Fruit fly (Drosophila melanogaster) whole organism, embryonic: ENCODE measurements around the gene opa.
A peak's percentile ranks its signal among the peaks of the same experiment; 100 is the strongest.

ENCODE experiments used
- Atf6 ChIP-seq: fragments of 200-800 bp; sonication (Bioruptor generic); IDR thresholded peaks from 2 replicates; pipeline ENCODE4 v1.3.6; 2022; ENCODE audit warnings: missing biosample characterization, missing genetic modification characterization
- C15 ChIP-seq: fragments of 200-800 bp; sonication (Bioruptor generic); IDR thresholded peaks from 3 replicates; pipeline ENCODE4 v1.3.6; 2022; ENCODE audit warnings: missing biosample characterization, missing genetic modification characterization
- CG10274 ChIP-seq: fragments of 200-800 bp; sonication (Bioruptor generic); optimal IDR thresholded peaks from 3 replicates; lab custom pipeline; 2017; ENCODE audit warnings: missing biosample characterization, mild to moderate bottlenecking, missing genetic modification characterization
- CG10431 ChIP-seq: fragments of 200-800 bp; sonication (Bioruptor generic); optimal IDR thresholded peaks from 3 replicates; lab custom pipeline; 2018; ENCODE audit warnings: missing biosample characterization, mild to moderate bottlenecking, missing genetic modification characterization
- CG10979 ChIP-seq: fragments of 200-800 bp; sonication (Bioruptor generic); optimal IDR thresholded peaks from 2 replicates; lab custom pipeline; 2018; ENCODE audit warnings: missing biosample characterization, mild to moderate bottlenecking, missing genetic modification characterization, moderate library complexity
- CG11398 ChIP-seq: fragments of 200-800 bp; sonication (Bioruptor generic); optimal IDR thresholded peaks from 2 replicates; lab custom pipeline; 2016; ENCODE audit warnings: missing biosample characterization, missing genetic modification characterization
- CG12391 ChIP-seq: fragments of 200-800 bp; sonication (Bioruptor generic); optimal IDR thresholded peaks from 3 replicates; lab custom pipeline; 2018; ENCODE audit warnings: missing biosample characterization, mild to moderate bottlenecking, missing genetic modification characterization, moderate library complexity
- CG13424 ChIP-seq: fragments of 200-800 bp; sonication (Bioruptor generic); optimal IDR thresholded peaks from 2 replicates; lab custom pipeline; 2019; ENCODE audit warnings: missing biosample characterization, mild to moderate bottlenecking, missing genetic modification characterization, moderate library complexity
- CG13775 ChIP-seq: fragments of 200-800 bp; sonication (Bioruptor generic); optimal IDR thresholded peaks from 3 replicates; lab custom pipeline; 2017; ENCODE audit warnings: missing biosample characterization, mild to moderate bottlenecking, missing genetic modification characterization
- CG14441 ChIP-seq: fragments of 200-800 bp; sonication (Bioruptor generic); IDR thresholded peaks from 2 replicates; pipeline ENCODE4 v1.3.6; 2022; ENCODE audit warnings: missing biosample characterization, missing genetic modification characterization
- CG17385 ChIP-seq: fragments of 200-800 bp; sonication (Bioruptor generic); optimal IDR thresholded peaks from 3 replicates; lab custom pipeline; 2018; ENCODE audit warnings: missing biosample characterization, mild to moderate bottlenecking, missing genetic modification characterization
- CG2678 ChIP-seq: fragments of 200-800 bp; sonication (Bioruptor generic); optimal IDR thresholded peaks from 3 replicates; lab custom pipeline; 2019; ENCODE audit warnings: missing biosample characterization, mild to moderate bottlenecking, missing genetic modification characterization, moderate library complexity
- CG2712 ChIP-seq: fragments of 200-800 bp; optimal IDR thresholded peaks from 3 replicates; lab custom pipeline; 2019; ENCODE audit warnings: missing biosample characterization, mild to moderate bottlenecking, missing genetic modification characterization, moderate library complexity
- CG30403 ChIP-seq: fragments of 200-800 bp; sonication (Bioruptor generic); optimal IDR thresholded peaks from 3 replicates; lab custom pipeline; 2016; ENCODE audit warnings: missing biosample characterization, missing genetic modification characterization
- CG32772 ChIP-seq: fragments of 200-800 bp; sonication (Bioruptor generic); IDR thresholded peaks from 2 replicates; pipeline ENCODE4 v1.3.6; 2022; ENCODE audit warnings: missing biosample characterization, missing genetic modification characterization
- CG3407 ChIP-seq: fragments of 200-800 bp; sonication (Bioruptor generic); optimal IDR thresholded peaks from 2 replicates; lab custom pipeline; 2018; ENCODE audit warnings: missing biosample characterization, mild to moderate bottlenecking, missing genetic modification characterization
- CG6272 ChIP-seq: fragments of 200-800 bp; sonication (Bioruptor generic); IDR thresholded peaks from 2 replicates; pipeline ENCODE4 v1.3.6; 2022; ENCODE audit warnings: missing biosample characterization, missing genetic modification characterization
- CG6689 ChIP-seq: fragments of 200-800 bp; sonication (Bioruptor generic); IDR thresholded peaks from 2 replicates; pipeline ENCODE4 v1.3.6; 2022; ENCODE audit warnings: missing biosample characterization, missing genetic modification characterization
- CG7745 ChIP-seq: fragments of 200-800 bp; sonication (Bioruptor generic); optimal IDR thresholded peaks from 2 replicates; lab custom pipeline; 2018; ENCODE audit warnings: missing biosample characterization, mild to moderate bottlenecking, missing genetic modification characterization, moderate library complexity
- CG8290 ChIP-seq, 3 experiments: fragments of 200-800 bp; sonication (Bioruptor generic); optimal IDR thresholded peaks; 2 replicates each; lab custom pipeline; 2016 to 2019; ENCODE audit warnings: missing biosample characterization in 3 of 3, missing genetic modification characterization in 3 of 3, mild to moderate bottlenecking in 2 of 3, moderate library complexity in 1 of 3
- CG8359 ChIP-seq: fragments of 200-800 bp; sonication (Bioruptor generic); optimal IDR thresholded peaks from 2 replicates; lab custom pipeline; 2017; ENCODE audit warnings: missing biosample characterization, mild to moderate bottlenecking, missing genetic modification characterization, borderline replicate concordance
- CG8478 ChIP-seq: fragments of >200 bp; optimal IDR thresholded peaks from 2 replicates; lab custom pipeline; 2018
- CG9727 ChIP-seq: fragments of 200-800 bp; sonication (Bioruptor generic); optimal IDR thresholded peaks from 3 replicates; lab custom pipeline; 2017; ENCODE audit warnings: missing biosample characterization, mild to moderate bottlenecking, missing genetic modification characterization
- CHES-1-like ChIP-seq: fragments of 200-800 bp; sonication (Bioruptor generic); optimal IDR thresholded peaks from 2 replicates; lab custom pipeline; 2016; ENCODE audit warnings: missing biosample characterization, missing genetic modification characterization
- D19A ChIP-seq: fragments of 200-800 bp; optimal IDR thresholded peaks from 3 replicates; lab custom pipeline; 2019; ENCODE audit warnings: missing biosample characterization, mild to moderate bottlenecking, missing genetic modification characterization, moderate library complexity
- Dek ChIP-seq: fragments of 200-800 bp; sonication (Bioruptor generic); optimal IDR thresholded peaks from 3 replicates; lab custom pipeline; 2019; ENCODE audit warnings: missing biosample characterization, mild to moderate bottlenecking, missing genetic modification characterization, moderate library complexity
- Hr3 ChIP-seq: fragments of 200-800 bp; sonication (Bioruptor generic); optimal IDR thresholded peaks from 3 replicates; lab custom pipeline; 2016; ENCODE audit warnings: missing biosample characterization, missing genetic modification characterization
- Ravus ChIP-seq: fragments of 200-800 bp; sonication (Bioruptor generic); IDR thresholded peaks from 2 replicates; pipeline ENCODE4 v1.3.6; 2022; ENCODE audit warnings: missing biosample characterization, missing genetic modification characterization
- Spps ChIP-seq: fragments of 200-800 bp; sonication (Bioruptor generic); optimal IDR thresholded peaks from 2 replicates; lab custom pipeline; 2018; ENCODE audit warnings: missing biosample characterization, mild to moderate bottlenecking, missing genetic modification characterization
- Stat92E ChIP-seq, 3 experiments: fragments of >200 bp in 2 of 3; fragments of 200-800 bp in 1 of 3; sonication (Bioruptor generic) in 1 of 3; optimal IDR thresholded peaks; 2 replicates each; lab custom pipeline; 2017 to 2019; ENCODE audit warnings: missing biosample characterization in 3 of 3, missing genetic modification characterization in 3 of 3, mild to moderate bottlenecking in 1 of 3, moderate library complexity in 1 of 3
- ara ChIP-seq: fragments of 200-800 bp; sonication (Bioruptor generic); IDR thresholded peaks from 2 replicates; pipeline ENCODE4 v1.3.6; 2022; ENCODE audit warnings: missing biosample characterization, missing genetic modification characterization
- bab2 ChIP-seq: fragments of 200-800 bp; sonication (Bioruptor generic); optimal IDR thresholded peaks from 2 replicates; lab custom pipeline; 2016; ENCODE audit warnings: missing biosample characterization, missing genetic modification characterization
- bcd ChIP-seq: fragments of 200-800 bp; sonication (Bioruptor generic); optimal IDR thresholded peaks from 2 replicates; lab custom pipeline; 2017; ENCODE audit warnings: missing biosample characterization, mild to moderate bottlenecking, missing genetic modification characterization
- bigmax ChIP-seq: fragments of 200-800 bp; sonication (Bioruptor generic); optimal IDR thresholded peaks from 2 replicates; lab custom pipeline; 2018; ENCODE audit warnings: missing biosample characterization, mild to moderate bottlenecking, missing genetic modification characterization
- ci ChIP-seq: fragments of 200-800 bp; sonication (Bioruptor generic); IDR thresholded peaks from 3 replicates; pipeline ENCODE4 v1.3.6; 2022; ENCODE audit warnings: missing biosample characterization, missing genetic modification characterization
- ewg ChIP-seq: fragments of 200-800 bp; sonication (Bioruptor generic); optimal IDR thresholded peaks from 3 replicates; lab custom pipeline; 2017; ENCODE audit warnings: mild to moderate bottlenecking, missing biosample characterization, missing genetic modification reagents, missing genetic modification characterization
- jumu ChIP-seq: fragments of 200-800 bp; sonication (Bioruptor generic); optimal IDR thresholded peaks from 3 replicates; lab custom pipeline; 2016; ENCODE audit warnings: missing biosample characterization, missing genetic modification characterization
- ken ChIP-seq: fragments of 200-800 bp; sonication (Bioruptor generic); IDR thresholded peaks from 3 replicates; pipeline ENCODE4 v1.3.6; 2022; ENCODE audit warnings: missing biosample characterization, missing genetic modification characterization
- kni ChIP-seq: fragments of 200-800 bp; sonication (Bioruptor generic); optimal IDR thresholded peaks from 3 replicates; lab custom pipeline; 2017; ENCODE audit warnings: mild to moderate bottlenecking, missing biosample characterization, missing genetic modification reagents, missing genetic modification characterization
- lola ChIP-seq, 3 experiments: fragments of >200 bp in 2 of 3; fragments of 200-800 bp in 1 of 3; sonication (Bioruptor generic) in 1 of 3; optimal IDR thresholded peaks; 2 replicates each; lab custom pipeline; 2017 to 2019; ENCODE audit warnings: missing biosample characterization in 3 of 3, missing genetic modification characterization in 3 of 3, mild to moderate bottlenecking in 1 of 3, moderate library complexity in 1 of 3
- lov ChIP-seq, 2 experiments: fragments of 200-800 bp in 1 of 2; fragments of >200 bp in 1 of 2; sonication (Bioruptor generic) in 1 of 2; IDR thresholded peaks in 1 of 2; optimal IDR thresholded peaks in 1 of 2; 2 replicates in 1 of 2; 3 replicates in 1 of 2; pipeline versions ENCODE4 v1.3.6 to Lab custom; 2017 to 2022; ENCODE audit warnings: missing biosample characterization in 1 of 2, missing genetic modification characterization in 1 of 2
- nmo ChIP-seq: fragments of 200-800 bp; sonication (Bioruptor generic); optimal IDR thresholded peaks from 2 replicates; lab custom pipeline; 2018; ENCODE audit warnings: missing biosample characterization, mild to moderate bottlenecking, missing genetic modification characterization, moderate library complexity
- oc ChIP-seq: fragments of 200-800 bp; sonication (Bioruptor generic); optimal IDR thresholded peaks from 2 replicates; lab custom pipeline; 2018; ENCODE audit warnings: missing biosample characterization, mild to moderate bottlenecking, missing genetic modification characterization, moderate library complexity
- odd ChIP-seq: fragments of 200-800 bp; sonication (Bioruptor generic); optimal IDR thresholded peaks from 2 replicates; lab custom pipeline; 2017; ENCODE audit warnings: missing biosample characterization, mild to moderate bottlenecking, missing genetic modification characterization
- sens ChIP-seq: fragments of 200-800 bp; sonication (Bioruptor generic); peaks from one replicate; lab custom pipeline; 2016; ENCODE audit warnings: missing biosample characterization, missing genetic modification characterization
- seq ChIP-seq: fragments of 200-800 bp; sonication (Bioruptor generic); IDR thresholded peaks from 2 replicates; pipeline ENCODE4 v1.3.6; 2022; ENCODE audit warnings: missing biosample characterization, missing genetic modification characterization
- so ChIP-seq: fragments of 200-800 bp; sonication (Bioruptor generic); IDR thresholded peaks from 3 replicates; pipeline ENCODE4 v1.3.6; 2022; ENCODE audit warnings: missing biosample characterization, missing genetic modification characterization
- sr ChIP-seq: fragments of 200-800 bp; sonication (Bioruptor generic); IDR thresholded peaks from 3 replicates; pipeline ENCODE4 v1.3.6; 2022; ENCODE audit warnings: missing biosample characterization, missing genetic modification characterization
- tin ChIP-seq: fragments of 200-800 bp; sonication (Bioruptor generic); optimal IDR thresholded peaks from 3 replicates; lab custom pipeline; 2016; ENCODE audit warnings: missing biosample characterization, missing genetic modification characterization

The opa gene

DNA sequence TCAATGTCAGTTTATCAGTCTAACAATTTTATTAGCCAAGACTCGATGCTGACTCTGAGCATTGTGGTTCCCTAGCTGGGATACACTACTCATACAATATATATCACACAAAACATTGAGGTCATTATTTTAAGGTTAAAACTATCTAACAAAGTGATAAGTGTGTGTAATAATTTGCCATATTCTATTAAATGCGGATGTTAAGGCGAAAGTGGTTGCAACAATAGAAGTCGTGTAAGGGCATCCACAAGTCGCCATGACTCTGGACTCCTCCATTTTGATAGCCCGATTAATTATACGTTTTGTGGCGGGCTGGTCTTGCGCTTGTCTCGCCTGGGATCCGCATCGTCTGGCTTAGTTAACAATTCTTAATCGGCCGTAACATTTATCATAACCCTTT, 5.8 kb upstream of the opa start (continued):
- no peak for TF ChIP-seq CG8290 (GFP tag; optimal IDR thresholded peaks at IDR 0.05; lab: Kevin White, UChicago)
- no peak for TF ChIP-seq CG8290 (tag; optimal IDR thresholded peaks at IDR 0.05; lab: Kevin White, UChicago)
- no peak for TF ChIP-seq CG11398
- TF ChIP-seq CG8359 (GFP tag; lab: Kevin White, UChicago): peak; percentile 8
- TF ChIP-seq Hr3 (GFP tag; lab: Kevin White, UChicago): peak; percentile 15
- 0 out of 2 replicates have a peak, but pooled peaks have one; percentile 22 for TF ChIP-seq Atf6 (GFP tag; lab: Robert Waterston, UW)
- TF ChIP-seq seq (GFP tag; lab: Robert Waterston, UW): no peak
- peak; percentile 55 for TF ChIP-seq CG10274 (GFP tag; lab: Kevin White, UChicago)
- TF ChIP-seq CG13424 (tag; lab: Kevin White, UChicago): peak; percentile 41
- peak; percentile 98 for TF ChIP-seq D19A (tag; lab: Kevin White, UChicago)
- no peak for TF ChIP-seq CG7745 (tag; lab: Kevin White, UChicago)
- peak in 1 of 3 experiments; percentile 27 for TF ChIP-seq Stat92E (GFP tag; optimal IDR thresholded peaks at IDR 0.05; lab: Kevin White, UChicago)
- no peak for TF ChIP-seq CHES-1-like (GFP tag; lab: Kevin White, UChicago)
- TF ChIP-seq kni (GFP tag; lab: Kevin White, UChicago): peak; percentile 35
- TF ChIP-seq Ravus (GFP tag; lab: Robert Waterston, UW): no peak
- no peak for TF ChIP-seq odd (GFP tag; lab: Kevin White, UChicago)
- TF ChIP-seq sens (GFP tag; lab: Kevin White, UChicago): peak; percentile 92
- no peak for TF ChIP-seq CG8478 (lab: Kevin White, UChicago)
- peak; percentile 35; the same call in 1 of the 2 replicates for TF ChIP-seq CG32772
- TF ChIP-seq sr (GFP tag; lab: Robert Waterston, UW): no peak
- TF ChIP-seq CG2678 (tag; lab: Kevin White, UChicago): no peak
- TF ChIP-seq lola (GFP tag; optimal IDR thresholded peaks at IDR 0.05; lab: Kevin White, UChicago): peak in 1 of 3 experiments; percentile 81
- no peak for TF ChIP-seq so (GFP tag; lab: Robert Waterston, UW)
- TF ChIP-seq CG2712: peak; percentile 77
- 0 out of 2 replicates have a peak, but pooled peaks have one; percentile 15 for TF ChIP-seq CG14441 (GFP tag; lab: Robert Waterston, UW)
- peak; percentile 79 for TF ChIP-seq CG10979 (tag; lab: Kevin White, UChicago)
- no peak for TF ChIP-seq CG12391 (tag; lab: Kevin White, UChicago)
- TF ChIP-seq bigmax (GFP tag; lab: Kevin White, UChicago): no peak
- peak; percentile 45 for TF ChIP-seq bab2 (GFP tag; lab: Kevin White, UChicago)
- TF ChIP-seq CG30403 (GFP tag; lab: Kevin White, UChicago): peak; percentile 39
- no peak for TF ChIP-seq C15 (GFP tag; lab: Robert Waterston, UW)
- TF ChIP-seq CG9727 (GFP tag; lab: Kevin White, UChicago): peak; percentile 58
- TF ChIP-seq jumu (GFP tag; lab: Kevin White, UChicago): peak; percentile 11
- peak; percentile 8 for TF ChIP-seq CG17385 (GFP tag; lab: Kevin White, UChicago)
- peak; percentile 60 for TF ChIP-seq Spps (tag; lab: Kevin White, UChicago)
- TF ChIP-seq ara (GFP tag; lab: Robert Waterston, UW): peak; percentile 72; the same call in 1 of the 2 replicates
- 0 out of 2 replicates have a peak, but pooled peaks have one; percentile 26 for TF ChIP-seq CG6272 (GFP tag; lab: Robert Waterston, UW)
- peak; percentile 9 for TF ChIP-seq CG13775 (GFP tag; lab: Kevin White, UChicago)
- TF ChIP-seq ken (GFP tag; lab: Robert Waterston, UW): peak; percentile 62
- TF ChIP-seq CG10431: no peak
- TF ChIP-seq Dek (tag; lab: Kevin White, UChicago): no peak
- TF ChIP-seq oc (tag; lab: Kevin White, UChicago): peak; percentile 68
- TF ChIP-seq bcd (GFP tag; lab: Kevin White, UChicago): peak; percentile 22
- peak; percentile 17 for TF ChIP-seq CG3407
- TF ChIP-seq tin: peak; percentile 33
- TF ChIP-seq ci: 0 out of 3 replicates have a peak, but pooled peaks have one; percentile 20
- peak; percentile 67 for TF ChIP-seq nmo (GFP tag; lab: Kevin White, UChicago)
- peak; percentile 12 for TF ChIP-seq ewg (GFP tag; lab: Kevin White, UChicago)
- TF ChIP-seq CG6689 (GFP tag; lab: Robert Waterston, UW): peak; percentile 55
- TF ChIP-seq lov (optimal IDR thresholded peaks at IDR 0.05; lab: Kevin White, UChicago): no peak
- TF ChIP-seq lov (GFP tag; IDR thresholded peaks at IDR 0.05; lab: Robert Waterston, UW): 0 out of 3 replicates have a peak, but pooled peaks have one; percentile 40
